Fruit fly (Drosophila melanogaster) ovary, adult (tissue): Measurements from ENCODE around the gene CG3097.

Source experiments
- CG17801 ChIP-seq: fragments of 200-800 bp; optimal IDR thresholded peaks from 2 replicates; lab custom pipeline; 2019; ENCODE audit warnings: missing biosample characterization, mild to moderate bottlenecking, missing genetic modification characterization, moderate library complexity; ENCODE audit not compliant: partially characterized antibody

CG3097 gene

DNA sequence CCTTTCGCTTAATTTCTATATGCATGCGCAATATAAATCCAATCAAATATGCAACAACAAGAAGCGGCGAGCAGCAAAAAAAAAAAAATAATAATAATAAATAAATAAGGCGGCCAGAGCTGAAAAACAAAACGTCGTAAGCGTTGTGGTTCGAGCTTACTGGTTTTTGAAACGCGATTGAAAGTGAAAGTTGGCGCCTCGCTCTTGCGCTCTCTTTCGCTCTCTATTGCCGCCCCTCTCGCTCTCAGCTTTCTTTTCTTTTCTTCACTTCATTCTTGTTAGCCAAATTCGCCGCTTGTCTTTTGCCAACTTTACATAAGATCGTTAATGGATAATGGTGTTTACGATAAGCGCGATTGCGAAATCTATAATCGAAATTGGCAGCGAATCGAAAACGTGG is 1.8 kb upstream of the CG3097 start:
- TF ChIP-seq CG17801 (GFP tag; lab: Kevin White, UChicago) = no peak

DNA sequence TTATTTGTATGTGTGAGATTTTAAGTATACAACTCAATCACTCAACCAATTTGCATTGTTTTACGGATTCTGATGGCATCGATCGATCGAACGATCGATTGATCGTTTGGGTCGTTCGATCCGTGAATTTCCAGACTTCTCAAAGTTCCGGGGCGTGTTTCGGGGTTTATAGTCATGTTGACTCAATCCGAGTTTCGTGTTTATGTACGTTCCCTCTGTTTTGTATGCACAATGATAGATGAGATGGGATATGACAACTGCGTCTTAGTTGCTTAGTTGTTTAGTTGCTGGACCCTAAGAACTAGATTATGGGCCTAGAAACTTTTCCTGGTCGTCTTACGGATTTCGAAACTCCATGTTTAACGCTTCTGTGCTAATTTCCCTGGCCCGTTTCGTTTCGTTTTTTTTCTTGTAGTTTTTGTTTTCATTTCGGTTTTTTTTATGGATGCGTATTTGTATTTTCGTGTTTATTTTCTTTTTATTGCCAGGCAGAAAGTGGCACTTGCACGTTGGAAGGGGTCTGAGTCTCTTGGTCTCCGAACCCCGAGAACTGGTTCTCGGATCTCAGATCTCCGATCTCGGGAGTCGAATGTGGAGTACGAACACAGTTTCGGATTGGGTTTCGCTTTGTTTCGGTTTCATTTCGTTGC is 1.9 kb downstream of the CG3097 start:
- no peak for TF ChIP-seq CG17801 (GFP tag; lab: Kevin White, UChicago)

DNA sequence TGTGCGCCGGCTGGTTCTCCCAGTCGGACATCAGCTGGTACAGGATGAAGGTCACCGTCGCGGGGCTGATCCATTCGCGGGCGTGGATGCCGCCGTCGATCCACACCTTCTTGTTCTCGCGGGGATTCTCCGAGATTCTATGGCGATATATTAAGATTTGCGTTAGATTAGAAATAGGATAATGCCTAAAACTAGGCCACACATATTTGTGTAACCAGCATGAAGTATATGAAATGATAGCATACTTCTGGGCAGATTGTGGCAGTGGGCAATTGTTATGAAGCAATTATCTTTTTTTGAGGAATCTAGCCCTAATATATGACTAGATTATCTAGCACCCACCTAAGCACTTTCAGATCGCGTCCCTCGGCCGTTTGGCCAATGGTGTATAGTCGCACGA is 3.8 kb downstream of the CG3097 start:
- TF ChIP-seq CG17801 (GFP tag; lab: Kevin White, UChicago) = no peak

DNA sequence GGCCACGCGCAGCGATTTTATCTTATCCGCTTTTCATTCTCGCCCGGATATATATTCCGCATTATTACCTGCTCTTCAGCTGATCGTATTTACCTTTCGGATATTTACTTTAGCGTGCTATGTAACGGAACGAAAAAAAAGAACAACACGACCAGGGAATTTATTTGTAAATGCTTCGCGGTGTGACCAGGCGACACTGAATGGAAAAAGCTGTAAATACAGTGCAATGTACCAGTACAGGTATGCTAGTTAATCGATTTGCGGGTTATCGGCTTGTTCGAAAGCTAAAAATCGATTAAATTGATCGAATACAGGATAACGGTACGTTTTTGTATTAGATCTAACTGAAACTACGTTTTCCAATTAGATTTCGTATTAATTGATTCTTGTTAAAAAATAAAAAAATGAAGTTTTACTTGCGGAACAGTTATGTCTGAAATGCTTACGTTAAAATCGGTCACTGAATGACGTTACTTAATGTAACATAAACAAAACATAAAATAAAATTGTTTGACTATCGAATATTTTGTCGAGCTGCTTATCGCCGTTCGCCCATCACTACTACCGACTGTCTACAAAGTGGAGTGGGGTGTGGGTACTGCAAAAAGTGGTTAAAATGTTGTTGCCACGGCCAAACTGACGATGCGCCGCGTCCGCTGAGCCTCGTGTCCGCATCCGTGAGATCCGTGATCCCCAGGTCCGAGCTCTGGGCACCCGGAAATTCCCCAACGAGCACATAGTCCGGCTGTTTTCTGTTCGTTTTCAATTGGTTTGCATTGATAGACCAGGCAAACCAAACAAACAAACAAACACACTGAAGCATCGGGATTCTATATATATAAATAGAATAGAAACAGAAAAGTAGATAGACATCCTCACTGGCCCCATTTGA is 6.3 kb downstream of the CG3097 start, which contains the start of the genes MAPk-Ak2 and CG42699:
Gene MAPk-Ak2 (minus strand): TSS at position 203 of the 892 bp plus-strand sequence.
Gene CG42699 (plus strand): TSS at position 553 of the 892 bp plus-strand sequence.
- peak; percentile 71 for TF ChIP-seq CG17801 (GFP tag; lab: Kevin White, UChicago)

DNA sequence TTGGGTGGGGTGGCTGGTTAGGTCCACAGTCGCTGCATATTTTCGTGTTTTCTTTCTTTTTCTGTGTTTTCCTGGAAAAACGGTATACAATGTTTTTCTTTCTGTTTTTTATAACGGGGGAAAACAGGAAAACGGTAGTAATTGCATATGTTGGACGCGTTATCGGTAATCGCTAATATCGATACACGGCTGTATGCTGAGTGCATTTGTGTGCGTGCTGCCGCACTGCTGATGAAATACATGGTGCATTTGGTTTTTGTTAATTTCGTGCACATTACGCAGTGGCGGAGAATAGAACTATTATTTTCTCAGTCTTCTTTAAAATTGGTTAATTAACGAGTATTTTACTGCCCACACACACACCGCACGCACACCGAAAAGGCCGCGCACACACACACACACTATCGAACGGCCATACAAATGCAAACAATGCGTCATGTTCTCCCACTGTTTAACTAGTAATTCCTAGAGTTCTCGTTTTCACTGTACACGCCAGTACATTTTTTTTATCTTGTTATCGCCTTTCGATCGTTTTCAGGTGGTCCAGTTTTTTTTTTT is 7.1 kb downstream of the CG3097 start:
- TF ChIP-seq CG17801 (GFP tag; lab: Kevin White, UChicago) = no peak

DNA sequence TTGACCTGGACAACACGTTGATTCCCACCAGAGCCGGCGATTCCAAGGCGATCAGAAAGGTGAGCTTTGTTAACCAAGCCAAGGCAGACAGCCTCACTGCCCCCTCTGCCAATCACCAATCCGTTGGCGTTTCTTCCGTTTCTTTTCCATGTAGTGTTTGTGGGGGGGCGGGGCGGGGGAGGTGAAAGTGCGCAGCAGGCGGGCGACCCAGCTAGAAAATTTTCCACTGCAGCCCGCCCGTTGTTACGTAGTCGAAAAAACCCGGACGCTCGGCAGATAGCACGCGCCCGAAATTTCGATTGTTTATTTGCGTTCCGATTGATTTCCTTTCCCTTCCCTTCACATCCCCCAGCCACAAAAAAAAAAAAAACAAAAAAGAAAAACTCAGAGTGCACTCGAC is 14.4 kb downstream of the CG3097 start:
- no peak for TF ChIP-seq CG17801 (GFP tag; lab: Kevin White, UChicago)

DNA sequence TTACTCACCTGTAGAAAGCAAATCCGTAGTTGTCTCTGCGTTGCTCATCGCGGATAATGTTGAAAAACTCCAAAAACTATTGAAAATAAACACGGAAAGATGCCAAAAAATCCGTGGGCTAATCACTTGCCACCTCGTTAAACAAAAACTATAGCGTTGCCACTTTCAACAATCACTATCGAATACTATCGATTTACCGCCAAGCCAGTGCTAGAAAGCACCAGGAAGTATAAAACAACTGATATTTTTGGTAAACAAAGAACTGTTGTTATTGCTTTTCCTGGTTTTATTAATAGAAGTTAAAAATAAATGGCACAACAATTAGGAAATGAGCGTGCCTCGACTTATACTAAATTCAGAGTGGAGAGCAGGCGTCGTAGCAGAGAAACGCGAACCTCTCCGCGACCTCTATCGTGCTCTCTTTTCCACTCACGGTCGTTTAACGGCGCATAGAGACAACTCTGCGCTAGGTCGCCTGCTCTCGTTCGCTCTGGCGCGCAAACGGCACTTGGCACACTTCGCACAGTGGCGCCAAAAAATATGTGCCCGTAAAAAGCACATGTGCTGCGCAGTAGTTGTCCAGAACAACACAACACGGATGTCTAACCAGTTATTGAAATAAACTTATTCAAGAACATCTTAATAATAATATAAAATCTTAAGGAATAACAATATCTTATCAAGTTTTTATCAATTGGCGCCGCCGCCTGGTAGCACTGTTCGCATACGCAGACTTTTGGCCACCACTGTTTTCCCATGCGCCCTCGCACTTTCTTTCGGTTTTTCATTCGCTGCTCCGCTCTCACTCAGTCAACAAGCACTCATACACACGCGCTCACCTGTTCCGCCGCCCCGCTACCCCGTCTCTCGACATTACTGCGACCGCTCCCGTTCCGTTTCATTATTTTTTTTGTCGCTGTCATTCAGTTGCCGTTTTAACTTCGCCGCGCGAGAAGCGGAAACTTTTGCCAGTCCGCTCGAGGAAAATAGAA is 15.4 kb downstream of the CG3097 start, which contains the start of the genes lin-52 and CG15771:
Gene lin-52 (minus strand): TSS at position 122 of the 992 bp plus-strand sequence.
Gene CG15771 (plus strand): TSS at position 738 of the 992 bp plus-strand sequence.
- TF ChIP-seq CG17801 (GFP tag; lab: Kevin White, UChicago) = peak; percentile 96

DNA sequence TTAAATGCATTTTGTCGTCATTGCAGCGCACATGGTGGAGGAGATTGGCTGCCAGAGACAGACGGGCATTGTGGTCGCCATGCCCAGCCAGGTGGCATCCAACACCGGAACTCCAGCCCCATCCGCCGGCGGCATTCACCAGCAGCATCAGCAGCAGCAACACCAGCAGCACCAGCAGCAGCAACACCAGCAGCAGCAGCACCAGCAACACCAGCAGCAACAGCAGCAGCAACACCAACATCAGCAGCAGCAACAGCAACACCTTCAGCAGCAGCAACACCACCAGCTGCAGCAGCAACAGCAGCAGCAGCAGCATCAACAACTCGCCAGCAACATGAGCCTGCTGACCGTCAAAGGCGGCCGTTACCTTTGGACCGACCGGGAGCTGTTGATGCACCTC is 17.7 kb downstream of the CG3097 start:
- TF ChIP-seq CG17801 (GFP tag; lab: Kevin White, UChicago) = no peak

DNA sequence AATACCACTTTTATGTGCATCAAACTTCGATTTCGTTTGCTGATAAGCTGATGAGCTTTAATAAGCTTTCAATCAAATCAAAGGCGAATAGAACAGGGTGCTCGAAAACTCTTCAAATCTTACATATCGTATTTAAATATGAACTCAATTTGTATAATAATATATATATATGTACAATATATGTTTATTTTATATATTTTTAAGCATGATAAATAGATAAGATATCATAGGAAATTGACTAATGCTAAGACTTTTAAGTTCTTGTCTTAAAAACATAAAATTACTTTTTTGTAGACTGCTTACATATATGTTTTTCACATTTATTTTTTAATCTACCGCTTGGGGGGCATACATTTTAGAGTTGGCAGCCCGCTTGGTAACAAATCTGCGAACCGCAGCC is 18.6 kb downstream of the CG3097 start, which contains the start of gene CG15772:
Gene CG15772 (plus strand): TSS at position 301 of the 400 bp plus-strand sequence.
- TF ChIP-seq CG17801 (GFP tag; lab: Kevin White, UChicago) = no peak

DNA sequence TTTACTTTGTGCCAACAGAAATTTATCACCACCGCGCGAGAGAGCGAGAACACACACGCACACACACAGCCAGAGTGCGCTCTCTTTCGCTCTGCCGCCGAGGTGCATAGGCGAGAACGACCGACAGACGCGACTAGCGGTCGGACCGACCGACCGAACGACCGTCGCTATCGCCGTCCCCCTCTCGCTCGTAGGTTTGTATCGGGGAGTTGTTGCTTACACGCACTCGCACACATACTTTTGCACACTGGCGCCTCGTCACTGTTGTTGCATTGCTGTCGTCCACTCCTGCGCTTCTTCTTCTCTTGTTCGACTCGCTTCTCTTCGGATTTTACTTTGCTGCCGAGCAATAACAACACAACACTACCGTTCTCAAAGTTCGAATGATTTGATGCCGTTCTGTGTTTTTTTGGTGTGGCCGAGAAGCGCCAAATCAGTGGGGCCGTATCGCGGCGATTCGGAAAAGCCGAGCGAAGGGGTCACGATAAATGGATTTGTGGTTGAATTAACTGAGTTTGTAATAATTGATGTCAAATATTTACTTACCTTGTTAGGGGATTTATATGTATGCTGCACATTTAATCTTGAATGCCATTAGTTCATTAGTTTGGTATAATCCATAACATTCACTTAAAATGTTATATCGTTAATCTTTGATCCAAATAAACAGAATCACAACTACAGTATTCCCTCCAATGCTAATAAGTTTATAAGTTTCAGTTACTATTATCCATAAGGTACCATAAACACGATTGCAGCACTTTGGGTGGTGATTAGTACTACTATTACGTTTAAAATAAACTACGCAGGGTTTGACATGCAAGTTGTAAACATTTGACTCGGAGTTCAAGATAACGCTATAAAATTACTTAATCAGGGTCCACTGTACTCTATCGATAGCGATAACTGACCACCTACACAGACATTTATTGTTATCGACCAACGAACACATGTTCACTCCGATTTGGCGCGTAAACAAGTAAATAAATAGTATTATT is 23.4 kb downstream of the CG3097 start, which contains the start of the genes IntS6 and Rtel1:
Gene IntS6 (minus strand): TSS at position 391 of the 998 bp plus-strand sequence.
Gene Rtel1 (plus strand): TSS at position 884 of the 998 bp plus-strand sequence.
- peak; percentile 95 for TF ChIP-seq CG17801 (GFP tag; lab: Kevin White, UChicago)

DNA sequence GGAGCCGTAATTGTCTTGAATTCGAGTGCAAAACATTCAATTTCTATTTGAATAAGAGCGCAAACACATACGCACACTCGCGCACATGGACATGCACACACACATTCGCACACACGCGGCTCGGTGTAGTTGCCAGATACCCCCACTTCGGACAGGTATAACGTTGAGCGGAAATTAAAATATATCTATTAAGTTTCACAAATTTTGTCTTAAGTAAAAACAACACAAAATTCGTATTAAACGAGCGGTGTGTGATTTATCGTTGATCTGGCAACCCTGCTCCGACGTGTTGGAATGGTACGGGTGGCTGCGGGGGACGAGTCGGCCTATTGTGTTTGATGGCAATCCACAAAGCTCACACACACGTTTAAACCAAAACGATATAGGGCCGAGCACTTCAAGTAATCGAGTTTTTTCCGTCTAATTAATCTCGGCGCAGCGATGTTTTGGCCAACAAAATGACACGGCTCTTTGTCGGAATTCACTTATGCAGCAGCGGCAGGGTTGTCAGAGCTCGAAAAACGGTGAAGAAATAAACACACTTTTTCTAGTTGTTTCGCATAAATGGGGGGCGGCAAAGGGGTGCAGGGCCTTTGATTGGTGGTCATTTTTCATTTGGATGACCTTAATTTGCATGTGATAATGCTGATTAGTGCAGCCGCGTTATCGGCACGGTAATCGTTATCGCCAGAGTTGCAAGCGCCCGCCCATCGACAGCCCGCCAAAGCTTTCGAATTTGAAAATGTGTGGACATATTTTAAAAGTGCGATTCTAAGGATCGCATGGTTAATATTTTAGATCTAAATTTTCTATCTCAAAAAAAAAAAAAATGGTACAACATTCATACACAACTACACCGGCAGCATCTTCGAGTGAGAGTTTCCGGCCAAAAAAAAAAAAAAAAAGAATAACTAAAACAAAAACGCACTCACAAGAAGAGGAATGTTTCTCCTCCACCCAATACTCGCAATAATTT is 24.5 kb downstream of the CG3097 start:
- TF ChIP-seq CG17801 (GFP tag; lab: Kevin White, UChicago) = peak; percentile 79
